Worm (Caenorhabditis elegans) whole organism, young adult: ENCODE results near the gene B0547.2.

ENCODE experiments used
- Y67H2A.10 ChIP-seq: fragments of 200-800 bp; sonication (Bioruptor generic); conservative IDR thresholded peaks from 2 replicates; pipeline ENCODE4 v1.3.6; 2022; ENCODE audit warnings: missing genetic modification reagents, missing genetic modification characterization, missing compliant biosample characterization
- egl-18 ChIP-seq: fragments of 200-800 bp; sonication (Bioruptor generic); IDR thresholded peaks from 2 replicates; pipeline ENCODE4 v1.3.6; 2022; ENCODE audit warnings: missing genetic modification reagents, missing genetic modification characterization, missing compliant biosample characterization
- ekl-4 ChIP-seq: fragments of 200-800 bp; sonication (Bioruptor generic); IDR thresholded peaks from 2 replicates; pipeline ENCODE4 v1.3.6; 2022; ENCODE audit warnings: missing genetic modification reagents, missing genetic modification characterization, missing compliant biosample characterization
- let-607 ChIP-seq, 2 experiments: fragments of 200-800 bp in 1 of 2; sonication (Bioruptor generic) in 1 of 2; sonication (generic microtip) in 1 of 2; optimal IDR thresholded peaks; 2 replicates each; lab custom pipeline; 2016 to 2018; ENCODE audit warnings: mild to moderate bottlenecking in 2 of 2, missing compliant biosample characterization in 2 of 2, missing genetic modification characterization in 2 of 2, moderate library complexity in 2 of 2, missing genotype in 1 of 2
- nhr-27 ChIP-seq: fragments of 200-800 bp; sonication (Bioruptor generic); optimal IDR thresholded peaks from 2 replicates; lab custom pipeline; 2018; ENCODE audit warnings: mild to moderate bottlenecking, missing genetic modification characterization, moderate library complexity, missing compliant biosample characterization
- pha-4 ChIP-seq: fragments of 150-350 bp; sonication (generic microtip); optimal IDR thresholded peaks from 2 replicates; lab custom pipeline; 2014; ENCODE audit warnings: missing biosample characterization, missing genetic modification reagents, missing genetic modification characterization
- snpc-4 ChIP-seq, 5 experiments: fragments of 150-350 bp in 1 of 5; sonication (generic microtip) in 4 of 5; optimal IDR thresholded peaks; 2 replicates each; lab custom pipeline; 2014 to 2018; ENCODE audit warnings: missing genetic modification characterization in 5 of 5, missing biosample characterization in 3 of 5, antibody characterized with exemption in 2 of 5, mild to moderate bottlenecking in 2 of 5, missing compliant biosample characterization in 2 of 5, missing genotype in 2 of 5, moderate library complexity in 2 of 5, missing genetic modification reagents in 1 of 5
- sptf-2 ChIP-seq: fragments of 200-800 bp; sonication (Bioruptor generic); optimal IDR thresholded peaks from 2 replicates; lab custom pipeline; 2018; ENCODE audit warnings: mild to moderate bottlenecking, missing genetic modification characterization, missing compliant biosample characterization
- ztf-28 ChIP-seq: fragments of 200-800 bp; sonication (Bioruptor generic); IDR thresholded peaks from 2 replicates; pipeline ENCODE4 v1.3.6; 2022; ENCODE audit warnings: missing genetic modification reagents, missing genetic modification characterization, missing compliant biosample characterization
- ztf-6 ChIP-seq: fragments of 200-800 bp; sonication (Bioruptor generic); IDR thresholded peaks from 2 replicates; pipeline ENCODE4 v1.3.6; 2022; ENCODE audit warnings: missing genetic modification reagents, missing genetic modification characterization, missing compliant biosample characterization

DNA sequence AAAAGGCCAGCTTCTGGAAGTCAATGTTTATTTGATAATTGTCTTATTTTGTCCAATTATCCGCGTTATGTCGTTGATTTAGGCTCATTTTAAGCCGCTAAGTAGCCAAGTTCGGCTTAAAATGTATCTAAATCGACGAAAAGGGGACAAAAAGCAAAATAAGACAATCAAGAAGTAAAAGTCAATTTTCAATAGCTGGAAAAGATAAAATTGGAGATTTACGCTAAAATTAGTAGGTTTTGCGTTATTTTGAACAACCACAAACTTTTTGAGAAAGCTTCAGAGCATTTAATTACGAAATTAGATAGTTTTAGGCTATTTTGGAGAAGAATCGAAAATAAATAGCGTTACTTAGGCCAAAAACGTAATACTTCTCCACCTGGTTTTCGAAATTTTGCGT is 17.1 kb downstream of the B0547.2 start:
- TF ChIP-seq let-607 (tag; optimal IDR thresholded peaks at IDR 0.05; lab: Kevin White, UChicago) (no peak), ekl-4 (GFP tag; lab: Robert Waterston, UW) (no peak), pha-4 (no peak), egl-18 (GFP tag; lab: Robert Waterston, UW) (no peak), ztf-28 (GFP tag; lab: Robert Waterston, UW) (no peak), nhr-27 (no peak), Y67H2A.10 (GFP tag; lab: Robert Waterston, UW) (no peak), ztf-6 (GFP tag; lab: Robert Waterston, UW) (no peak), sptf-2 (GFP tag; lab: Kevin White, UChicago) (no peak), snpc-4 (GFP tag; optimal IDR thresholded peaks at IDR 0.05; lab: Kevin White, UChicago) (no peak), snpc-4 (tag; optimal IDR thresholded peaks at IDR 0.05; lab: Kevin White, UChicago) (no peak)
